Fruit fly (Drosophila melanogaster): ENCODE data around the gene cdi.

- TF ChIP-seq N (GFP tag; optimal IDR thresholded peaks at IDR 0.05) (no peak), h (GFP tag; optimal IDR thresholded peaks at IDR 0.05) (peak; percentile 80), psq (GFP tag; optimal IDR thresholded peaks at IDR 0.05) (peak; percentile 64)
These were observed 24.6 kb upstream of the cdi start for dm6 chr3R:19118505-19119138.
